Worm (Caenorhabditis elegans) whole organism, midembryonic: Measurements from ENCODE around the gene str-84.

Experiments used
- T22C8.4 ChIP-seq: fragments of 200-800 bp; sonication (Bioruptor generic); IDR thresholded peaks from 2 replicates; pipeline ENCODE4 v1.3.6; 2022; ENCODE audit warnings: missing genetic modification characterization, missing compliant biosample characterization
- cog-1 ChIP-seq: sonication (generic microtip); optimal IDR thresholded peaks from 2 replicates; lab custom pipeline; 2016; ENCODE audit warnings: missing genetic modification characterization, missing compliant biosample characterization
- flt-1 ChIP-seq: fragments of 200-800 bp; sonication (Bioruptor generic); IDR thresholded peaks from 2 replicates; pipeline ENCODE4 v1.3.6; 2022; ENCODE audit warnings: missing genetic modification characterization, missing compliant biosample characterization
- klf-2 ChIP-seq: fragments of 200-800 bp; sonication (Bioruptor generic); conservative IDR thresholded peaks from 2 replicates; pipeline ENCODE4 v1.3.6; 2022; ENCODE audit warnings: missing genetic modification reagents, missing genetic modification characterization, missing compliant biosample characterization
- med-1 ChIP-seq: sonication (generic microtip); optimal IDR thresholded peaks from 2 replicates; lab custom pipeline; 2017; ENCODE audit warnings: missing genetic modification characterization, mild to moderate bottlenecking, missing compliant biosample characterization, antibody characterized with exemption, missing genetic modification reagents; ENCODE audit not compliant: insufficient read depth
- ref-1 ChIP-seq: fragments of 200-800 bp; sonication (Bioruptor generic); conservative IDR thresholded peaks from 2 replicates; pipeline ENCODE4 v1.3.6; 2022; ENCODE audit warnings: missing genetic modification reagents, missing genetic modification characterization, missing compliant biosample characterization
- tab-1 ChIP-seq: fragments of 200-800 bp; sonication (Bioruptor generic); IDR thresholded peaks from 2 replicates; pipeline ENCODE4 v1.3.6; 2022; ENCODE audit warnings: missing genetic modification characterization, missing compliant biosample characterization
- ztf-23 ChIP-seq: fragments of 200-800 bp; sonication (Bioruptor generic); IDR thresholded peaks from 2 replicates; pipeline ENCODE4 v1.3.6; 2022; ENCODE audit warnings: missing genetic modification reagents, missing genetic modification characterization, missing compliant biosample characterization
- ztf-29 ChIP-seq: fragments of 200-800 bp; sonication (Bioruptor generic); IDR thresholded peaks from 2 replicates; pipeline ENCODE4 v1.3.6; 2022; ENCODE audit warnings: missing genetic modification reagents, missing genetic modification characterization, missing compliant biosample characterization

Gene str-84

DNA sequence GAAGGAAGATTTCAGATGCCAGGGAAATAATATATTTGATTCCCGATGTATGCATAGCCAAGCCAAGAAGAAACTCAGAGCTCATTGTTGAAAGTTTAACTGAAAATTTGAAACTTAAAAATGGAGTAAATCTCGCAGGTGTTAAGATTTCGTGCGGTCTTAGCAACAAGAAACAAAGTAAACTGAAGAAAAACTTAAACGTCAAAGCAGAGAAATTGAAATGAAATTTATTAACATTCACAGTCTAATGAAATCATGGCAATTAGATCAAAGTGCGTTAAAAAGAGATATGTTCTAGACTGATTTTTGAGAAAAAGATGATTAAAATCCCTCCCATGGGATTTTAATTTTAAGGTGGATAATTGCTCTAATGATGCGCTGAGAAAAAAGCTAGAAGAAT lies at the start of gene str-84:
TSS of gene str-84 (minus strand) at position 101 of the 400 bp plus-strand sequence.
- TF ChIP-seq cog-1 (tag; lab: Kevin White, UChicago) (no peak), ref-1 (GFP tag; lab: Robert Waterston, UW) (no peak), klf-2 (GFP tag; lab: Robert Waterston, UW) (no peak), ztf-23 (no peak), ztf-29 (GFP tag; lab: Robert Waterston, UW) (no peak), T22C8.4 (GFP tag; lab: Robert Waterston, UW) (no peak), med-1 (GFP tag; lab: Kevin White, UChicago) (no peak), flt-1 (no peak), tab-1 (GFP tag; lab: Robert Waterston, UW) (no peak)

- TF ChIP-seq ref-1 (GFP tag; lab: Robert Waterston, UW) (no peak), med-1 (GFP tag; lab: Kevin White, UChicago) (no peak), ztf-29 (GFP tag; lab: Robert Waterston, UW) (no peak), klf-2 (GFP tag; lab: Robert Waterston, UW) (no peak), T22C8.4 (GFP tag; lab: Robert Waterston, UW) (no peak), ztf-23 (no peak), flt-1 (no peak), cog-1 (tag; lab: Kevin White, UChicago) (no peak)
These were observed 49.5 kb upstream of the str-84 start, which contains the start of gene C25E10.5 for ce11 chrV:9030248-9030647. C25E10.5 (plus strand) TSS chrV:9030548.

- TF ChIP-seq ztf-23 (no peak), cog-1 (tag; lab: Kevin White, UChicago) (no peak), ref-1 (GFP tag; lab: Robert Waterston, UW) (no peak), flt-1 (no peak), T22C8.4 (GFP tag; lab: Robert Waterston, UW) (no peak), tab-1 (GFP tag; lab: Robert Waterston, UW) (no peak), ztf-29 (GFP tag; lab: Robert Waterston, UW) (no peak), klf-2 (GFP tag; lab: Robert Waterston, UW) (no peak), med-1 (GFP tag; lab: Kevin White, UChicago) (no peak)
These were observed 44.0 kb upstream of the str-84 start, which contains the start of gene bus-1 for ce11 chrV:9024713-9025112. bus-1 (minus strand) TSS chrV:9024813.

- no peak for TF ChIP-seq ref-1 (GFP tag; lab: Robert Waterston, UW)
These were observed 41.3 kb upstream of the str-84 start, which contains the start of gene oac-41 for ce11 chrV:9022078-9022477. oac-41 (minus strand) TSS chrV:9022178.

ce11 chrV:9018871-9019270 lies 38.1 kb upstream of the str-84 start:
- TF ChIP-seq klf-2 (GFP tag; lab: Robert Waterston, UW) (no peak), tab-1 (GFP tag; lab: Robert Waterston, UW) (no peak), ztf-23 (no peak), ref-1 (GFP tag; lab: Robert Waterston, UW) (no peak), ztf-29 (GFP tag; lab: Robert Waterston, UW) (no peak), flt-1 (no peak)

DNA sequence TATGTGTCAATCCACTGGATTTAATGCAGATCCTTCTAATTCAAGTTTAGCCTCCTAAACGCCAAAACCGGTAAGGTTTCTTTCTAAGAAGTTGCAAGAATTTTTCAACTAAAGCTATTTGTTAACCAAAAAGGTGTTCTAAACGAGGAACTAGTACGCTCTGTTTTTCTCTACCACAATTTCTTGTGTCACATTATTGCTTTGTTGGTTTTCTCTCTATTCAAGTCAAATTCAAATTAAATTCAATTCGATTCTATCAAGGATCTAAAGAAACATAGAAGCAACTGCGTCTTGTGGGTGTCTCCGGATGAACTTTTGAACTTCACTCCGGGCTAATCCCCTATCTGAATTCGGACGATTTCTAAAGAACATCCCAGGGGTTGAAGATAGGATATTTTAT lies 35.7 kb upstream of the str-84 start, which contains the start of gene oac-40:
TSS of gene oac-40 (plus strand) at position 301 of the 400 bp plus-strand sequence.
- TF ChIP-seq ztf-23 (no peak), cog-1 (tag; lab: Kevin White, UChicago) (no peak), tab-1 (GFP tag; lab: Robert Waterston, UW) (no peak), flt-1 (no peak), med-1 (GFP tag; lab: Kevin White, UChicago) (no peak), T22C8.4 (GFP tag; lab: Robert Waterston, UW) (no peak), ztf-29 (GFP tag; lab: Robert Waterston, UW) (no peak), ref-1 (GFP tag; lab: Robert Waterston, UW) (no peak), klf-2 (GFP tag; lab: Robert Waterston, UW) (no peak)

DNA sequence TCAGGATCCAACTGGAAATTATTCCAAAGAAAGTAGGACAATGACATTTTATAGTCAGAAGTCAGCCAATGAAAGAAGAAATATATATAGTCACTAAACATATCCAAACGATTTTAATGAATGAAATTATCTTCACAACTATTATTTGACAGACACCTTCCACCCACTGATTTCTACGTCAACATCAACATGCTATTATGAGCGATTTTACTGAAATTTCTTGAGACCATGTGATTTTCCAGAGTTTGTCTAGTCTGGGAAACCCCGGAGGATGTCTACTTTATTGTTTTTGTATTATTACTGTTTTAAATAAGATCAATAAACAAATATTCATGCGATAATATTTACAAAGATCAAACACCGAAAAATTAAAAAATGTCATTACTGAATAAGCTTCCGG lies 34.8 kb upstream of the str-84 start, which contains the start of gene srt-18:
TSS of gene srt-18 (minus strand) at position 101 of the 400 bp plus-strand sequence.
- TF ChIP-seq ref-1 (GFP tag; lab: Robert Waterston, UW): no peak
- TF ChIP-seq ztf-23: no peak
- TF ChIP-seq med-1 (GFP tag; lab: Kevin White, UChicago): no peak
- no peak for TF ChIP-seq cog-1 (tag; lab: Kevin White, UChicago)
- TF ChIP-seq tab-1 (GFP tag; lab: Robert Waterston, UW): no peak
- no peak for TF ChIP-seq ztf-29 (GFP tag; lab: Robert Waterston, UW)
- TF ChIP-seq flt-1: no peak
- TF ChIP-seq klf-2 (GFP tag; lab: Robert Waterston, UW): no peak
- no peak for TF ChIP-seq T22C8.4 (GFP tag; lab: Robert Waterston, UW)

DNA sequence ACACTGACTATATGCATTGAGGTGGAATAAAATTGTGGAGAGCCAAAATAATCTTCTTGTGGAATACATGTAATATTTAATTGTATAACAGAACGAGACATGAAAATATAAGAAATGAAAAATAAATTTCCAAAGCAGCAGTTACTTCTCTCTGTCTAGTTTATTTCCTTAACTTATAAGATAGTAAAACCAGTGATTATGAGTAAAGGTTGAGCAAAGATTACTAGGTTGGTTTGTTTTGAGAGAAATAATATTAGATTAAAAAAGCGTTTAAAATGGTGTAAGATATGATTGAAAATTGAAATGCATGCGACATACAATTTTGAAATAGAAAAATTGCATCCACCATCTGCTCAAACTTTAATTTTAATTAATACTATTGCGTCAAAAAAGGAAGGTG lies 33.0 kb upstream of the str-84 start, which contains the start of gene srh-201:
TSS of gene srh-201 (minus strand) at position 101 of the 400 bp plus-strand sequence.
- TF ChIP-seq ztf-29 (GFP tag; lab: Robert Waterston, UW): no peak

DNA sequence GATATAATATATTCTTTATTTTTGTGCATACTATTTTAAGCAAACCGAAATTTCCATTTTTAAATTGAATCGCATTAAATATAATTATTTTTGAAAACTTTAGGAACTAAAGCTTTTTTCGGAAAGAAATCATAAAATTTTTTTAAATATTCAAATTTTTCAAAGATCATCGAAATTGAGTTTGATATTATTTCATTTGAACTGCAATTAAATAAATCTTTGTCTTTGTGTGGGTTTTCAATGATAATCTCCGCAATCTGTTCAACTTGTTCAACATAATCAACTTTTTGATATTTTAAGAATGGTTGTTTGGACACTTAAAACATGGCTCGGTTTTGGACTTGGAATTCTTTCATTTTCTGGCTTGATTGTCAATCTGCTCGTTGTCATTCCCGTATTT lies 28.4 kb upstream of the str-84 start, which contains the start of gene srx-2:
TSS of gene srx-2 (plus strand) at position 301 of the 400 bp plus-strand sequence.
- no peak for TF ChIP-seq med-1 (GFP tag; lab: Kevin White, UChicago)
- no peak for TF ChIP-seq T22C8.4 (GFP tag; lab: Robert Waterston, UW)
- no peak for TF ChIP-seq ztf-29 (GFP tag; lab: Robert Waterston, UW)
- TF ChIP-seq ref-1 (GFP tag; lab: Robert Waterston, UW): no peak
- no peak for TF ChIP-seq cog-1 (tag; lab: Kevin White, UChicago)
- TF ChIP-seq tab-1 (GFP tag; lab: Robert Waterston, UW): no peak
- TF ChIP-seq klf-2 (GFP tag; lab: Robert Waterston, UW): no peak
- TF ChIP-seq flt-1: no peak
- TF ChIP-seq ztf-23: no peak

DNA sequence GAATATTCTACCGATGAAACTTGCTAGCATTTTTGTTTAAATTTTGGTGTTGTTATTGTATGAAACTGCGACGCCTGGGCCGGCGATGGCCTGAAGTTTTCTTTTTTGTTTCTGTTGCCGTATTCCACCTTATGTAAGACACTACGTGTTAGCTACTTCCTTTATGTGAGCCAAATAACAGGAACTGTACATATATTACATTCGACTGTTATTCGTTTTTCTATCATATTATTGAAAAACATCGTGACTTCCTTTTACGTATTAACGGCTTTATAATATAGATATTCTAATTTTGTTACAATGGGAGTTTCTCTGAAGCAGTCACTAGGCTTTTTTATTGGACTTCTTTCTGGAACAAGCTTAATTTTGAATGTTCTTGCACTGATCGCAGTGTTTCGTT lies 24.5 kb upstream of the str-84 start, which contains the start of gene srx-3:
TSS of gene srx-3 (plus strand) at position 301 of the 400 bp plus-strand sequence.
- TF ChIP-seq cog-1 (tag; lab: Kevin White, UChicago) (no peak), med-1 (GFP tag; lab: Kevin White, UChicago) (no peak), ref-1 (GFP tag; lab: Robert Waterston, UW) (no peak)
